Fruit fly (Drosophila melanogaster): ENCODE results near the gene CG9427.

Gene CG9427

DNA sequence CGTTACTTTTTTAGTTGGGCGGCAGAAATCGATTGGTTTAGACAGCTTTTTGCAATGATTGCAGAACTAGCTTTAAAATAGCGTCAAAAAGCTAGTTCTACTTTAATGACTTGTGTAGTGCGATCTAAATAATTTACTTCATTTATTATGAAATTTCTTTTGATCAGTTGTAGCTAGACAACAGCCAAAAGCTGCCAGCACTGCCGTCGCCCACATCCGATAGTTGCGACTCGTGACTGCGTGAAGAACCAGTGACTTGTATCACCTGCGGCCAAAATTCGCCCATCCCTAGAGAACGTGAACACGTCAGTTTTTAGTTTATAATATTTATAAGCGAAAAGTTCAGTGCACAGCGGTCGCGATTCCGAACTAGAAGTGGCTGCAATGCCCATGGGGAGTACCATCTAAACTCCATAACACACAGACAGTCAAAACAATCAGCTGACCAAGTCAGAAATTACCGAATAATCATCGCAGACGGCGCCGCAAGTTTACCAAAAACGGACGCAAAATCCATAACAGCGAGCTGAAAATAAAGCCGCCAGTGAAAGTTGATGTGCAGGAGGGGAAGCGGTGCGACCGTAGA lies 40.0 kb downstream of the CG9427 start, which contains the start of gene P58IPK (continued):
- peak; percentile 48 for TF ChIP-seq CG9727 (GFP tag; optimal IDR thresholded peaks at IDR 0.05)
- TF ChIP-seq Chrac-16 (GFP tag; optimal IDR thresholded peaks at IDR 0.05), result peak; percentile 75
- no peak for TF ChIP-seq pan (optimal IDR thresholded peaks at IDR 0.05)
- peak in 1 of 2 experiments; percentile 44 for TF ChIP-seq pan (GFP tag; optimal IDR thresholded peaks at IDR 0.05 in 1 of 2, IDR thresholded peaks at IDR 0.05 in 1 of 2)
- TF ChIP-seq dpn (GFP tag; optimal IDR thresholded peaks at IDR 0.05), result peak; percentile 75 to 79
- TF ChIP-seq Dip2 (GFP tag; IDR thresholded peaks at IDR 0.05), result no peak
- peak in 1 of 3 experiments; percentile 46 for TF ChIP-seq lola (GFP tag; optimal IDR thresholded peaks at IDR 0.05)
- peak; percentile 69 for TF ChIP-seq CHES-1-like (GFP tag; optimal IDR thresholded peaks at IDR 0.05)
- TF ChIP-seq bab2 (GFP tag; optimal IDR thresholded peaks at IDR 0.05), result peak; percentile 70
- peak; percentile 79 for TF ChIP-seq zen2 (GFP tag; IDR thresholded peaks at IDR 0.05; ENCODE audit: partially characterized antibody)
- no peak for TF ChIP-seq Nf-YA (GFP tag; IDR thresholded peaks at IDR 0.05)
- peak; percentile 80 for TF ChIP-seq CG1603 (tag; optimal IDR thresholded peaks at IDR 0.05)
- TF ChIP-seq inv (GFP tag; IDR thresholded peaks at IDR 0.05; ENCODE audit: partially characterized antibody), result peak; percentile 96
- TF ChIP-seq Vsx1 (GFP tag; optimal IDR thresholded peaks at IDR 0.05), result no peak
- TF ChIP-seq vvl (GFP tag; IDR thresholded peaks at IDR 0.05), result peak; percentile 81
- no peak for TF ChIP-seq nau (GFP tag; optimal IDR thresholded peaks at IDR 0.05)
- TF ChIP-seq CG6854 (GFP tag; optimal IDR thresholded peaks at IDR 0.05), result no peak
- TF ChIP-seq Spps (tag; optimal IDR thresholded peaks at IDR 0.05), result no peak
- no peak for TF ChIP-seq btn (GFP tag; optimal IDR thresholded peaks at IDR 0.05)
- TF ChIP-seq gsb-n (tag; optimal IDR thresholded peaks at IDR 0.05), result no peak
- TF ChIP-seq CG7987 (GFP tag; optimal IDR thresholded peaks at IDR 0.05), result peak; percentile 67
- TF ChIP-seq slou (GFP tag; optimal IDR thresholded peaks at IDR 0.05), result no peak
- peak; percentile 80 for TF ChIP-seq E2f2 (GFP tag; IDR thresholded peaks at IDR 0.05)
- TF ChIP-seq pum (GFP tag; optimal IDR thresholded peaks at IDR 0.05), result peak; percentile 67
- peak; percentile 32 for TF ChIP-seq CG15696 (tag; optimal IDR thresholded peaks at IDR 0.05)
- TF ChIP-seq CG17328 (GFP tag; IDR thresholded peaks at IDR 0.05), result peak; percentile 53; the same call in 1 of the 2 replicates
- TF ChIP-seq CG43689 (GFP tag; IDR thresholded peaks at IDR 0.05), result no peak
- TF ChIP-seq CG7745 (tag; optimal IDR thresholded peaks at IDR 0.05), result no peak
- TF ChIP-seq CG9215 (GFP tag; IDR thresholded peaks at IDR 0.05), result peak; percentile 65
- peak; percentile 46 for TF ChIP-seq CG15601 (tag; optimal IDR thresholded peaks at IDR 0.05)
- TF ChIP-seq CkIIα-i1 (GFP tag; IDR thresholded peaks at IDR 0.05), result no peak
- no peak for TF ChIP-seq CG17912 (GFP tag; optimal IDR thresholded peaks at IDR 0.05)
- no peak for TF ChIP-seq bowl (GFP tag; IDR thresholded peaks at IDR 0.05)
- peak; percentile 72 for TF ChIP-seq Dad (GFP tag; optimal IDR thresholded peaks at IDR 0.05)
- peak; percentile 56 for TF ChIP-seq Atf-2 (GFP tag; optimal IDR thresholded peaks at IDR 0.05)
- peak; percentile 90 for TF ChIP-seq Ets97D (GFP tag; optimal IDR thresholded peaks at IDR 0.05)
- TF ChIP-seq tll (GFP tag; optimal IDR thresholded peaks at IDR 0.05), result no peak
- peak; percentile 40 for TF ChIP-seq ash1 (GFP tag; optimal IDR thresholded peaks at IDR 0.05)
- peak; percentile 2 for TF ChIP-seq CG7556 (GFP tag; optimal IDR thresholded peaks at IDR 0.05)
- TF ChIP-seq CG11247 (GFP tag; IDR thresholded peaks at IDR 0.05), result peak; percentile 45; the same call in 1 of the 2 replicates
- peak; percentile 65 for TF ChIP-seq vfl (GFP tag; optimal IDR thresholded peaks at IDR 0.05)
- peak; percentile 79 for TF ChIP-seq CG4617 (GFP tag; optimal IDR thresholded peaks at IDR 0.05; ENCODE audit: borderline replicate concordance)
- peak; percentile 77 for TF ChIP-seq CG3847 (GFP tag; IDR thresholded peaks at IDR 0.05)
- peak; percentile 53 for TF ChIP-seq Abd-B (GFP tag; optimal IDR thresholded peaks at IDR 0.05)
- no peak for TF ChIP-seq C15 (GFP tag; IDR thresholded peaks at IDR 0.05)
- TF ChIP-seq H15 (GFP tag; IDR thresholded peaks at IDR 0.05), result peak; percentile 45; the same call in 1 of the 3 replicates
- peak; percentile 16 for TF ChIP-seq CG1233 (GFP tag; optimal IDR thresholded peaks at IDR 0.05)
- no peak for TF ChIP-seq CG14050 (GFP tag; IDR thresholded peaks at IDR 0.05)
- peak; percentile 14 for TF ChIP-seq en (GFP tag; optimal IDR thresholded peaks at IDR 0.05)
- TF ChIP-seq luna (GFP tag; optimal IDR thresholded peaks at IDR 0.05), result no peak

Measured in whole organism, embryonic.